Fruit fly (Drosophila melanogaster) ovary, adult (tissue): ENCODE data around the gene dpr18.

Experiments used
- CG17801 ChIP-seq: fragments of 200-800 bp; optimal IDR thresholded peaks from 2 replicates; lab custom pipeline; 2019; ENCODE audit warnings: missing biosample characterization, mild to moderate bottlenecking, missing genetic modification characterization, moderate library complexity; ENCODE audit not compliant: partially characterized antibody

Gene dpr18

dm6 chrX:16096488-16096887 lies 33.0 kb downstream of the dpr18 start:
- TF ChIP-seq CG17801 (GFP tag; lab: Kevin White, UChicago) = no peak

dm6 chrX:16100726-16101351 lies 37.3 kb downstream of the dpr18 start:
- TF ChIP-seq CG17801 (GFP tag; lab: Kevin White, UChicago) = no peak

dm6 chrX:16102338-16103218 lies 39.0 kb downstream of the dpr18 start:
- TF ChIP-seq CG17801 (GFP tag; lab: Kevin White, UChicago) = no peak

- no peak for TF ChIP-seq CG17801 (GFP tag; lab: Kevin White, UChicago)
These were observed 39.9 kb downstream of the dpr18 start for dm6 chrX:16103482-16103881.

- no peak for TF ChIP-seq CG17801 (GFP tag; lab: Kevin White, UChicago)
These were observed 40.7 kb downstream of the dpr18 start for dm6 chrX:16104056-16104737.

dm6 chrX:16104738-16105426 lies 41.3 kb downstream of the dpr18 start, which contains the start of the genes CG42353 and CG42354:
Gene CG42353 (minus strand): TSS chrX:16104946.
Gene CG42354 (minus strand): TSS chrX:16104946.
- peak; percentile 83 for TF ChIP-seq CG17801 (GFP tag; lab: Kevin White, UChicago)

- TF ChIP-seq CG17801 (GFP tag; lab: Kevin White, UChicago) = no peak
These were observed 42.2 kb downstream of the dpr18 start for dm6 chrX:16105715-16106114.

- no peak for TF ChIP-seq CG17801 (GFP tag; lab: Kevin White, UChicago)
These were observed 48.1 kb downstream of the dpr18 start for dm6 chrX:16111655-16112054.
